Fruit fly (Drosophila melanogaster) Kc167 (cell line): ENCODE data around the gene bsk.

ENCODE experiments used
- Myc ChIP-seq: fragments of >200 bp; optimal IDR thresholded peaks from 2 replicates; lab custom pipeline; 2017; ENCODE audit warnings: missing external identifiers
- Sin3A ChIP-seq: fragments of >200 bp; optimal IDR thresholded peaks from 2 replicates; lab custom pipeline; 2018; ENCODE audit warnings: missing external identifiers
- h ChIP-seq: fragments of >200 bp; optimal IDR thresholded peaks from 3 replicates; lab custom pipeline; 2018; ENCODE audit warnings: missing external identifiers
- insv ChIP-seq: fragments of >200 bp; optimal IDR thresholded peaks from 3 replicates; lab custom pipeline; 2018; ENCODE audit warnings: missing external identifiers
- psq ChIP-seq: fragments of >200 bp; optimal IDR thresholded peaks from 2 replicates; lab custom pipeline; 2017; ENCODE audit warnings: missing external identifiers
- ttk ChIP-seq: sonication (Bioruptor generic); optimal IDR thresholded peaks from 2 replicates; lab custom pipeline; 2017; ENCODE audit warnings: missing external identifiers

The bsk gene

DNA sequence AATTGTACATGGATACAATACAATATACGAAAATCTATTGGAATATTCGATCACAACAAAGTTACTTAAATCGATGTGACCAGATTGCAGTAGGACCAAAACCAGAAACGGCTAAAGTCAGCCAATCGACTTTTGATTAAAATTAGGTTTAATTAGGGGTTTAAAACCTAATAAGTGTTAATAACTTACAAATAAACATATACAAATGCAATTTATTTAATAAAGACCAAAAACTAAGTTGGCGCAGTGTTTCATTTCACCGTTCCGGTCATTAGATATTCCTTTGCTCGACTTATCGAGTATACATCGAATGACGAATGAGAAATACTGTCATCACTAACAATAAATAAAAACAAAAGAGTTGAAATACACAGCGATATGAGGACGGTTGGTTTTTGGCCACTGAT is at the start of gene bsk, which contains the start of gene CG31717:
Gene bsk, minus strand, starts transcription at position 61 of the 407 bp plus-strand sequence.
Gene CG31717, plus strand, starts transcription at position 297 of the 407 bp plus-strand sequence.
- TF ChIP-seq h (lab: Kevin White, UChicago): no peak
- no peak for TF ChIP-seq insv (lab: Kevin White, UChicago)
- no peak for TF ChIP-seq Sin3A (lab: Kevin White, UChicago)
- TF ChIP-seq Myc (lab: Kevin White, UChicago): no peak
- no peak for TF ChIP-seq psq (lab: Kevin White, UChicago)
- TF ChIP-seq ttk (lab: Kevin White, UChicago): no peak

DNA sequence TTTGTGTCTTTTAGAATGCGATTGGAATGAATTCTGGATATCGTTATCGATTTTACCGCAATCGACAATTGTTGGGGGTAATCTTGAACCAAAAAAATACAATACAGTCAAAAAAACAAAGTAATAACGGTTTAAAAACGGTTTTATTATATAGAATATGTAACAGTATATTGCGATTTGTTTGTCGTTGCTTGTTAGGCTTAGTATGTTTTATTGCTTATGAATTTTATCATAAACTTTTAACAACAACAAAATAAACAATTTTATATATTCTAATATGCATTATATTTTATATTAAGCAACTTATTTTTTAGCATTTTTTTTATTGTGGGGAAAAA is 49.5 kb upstream of the bsk start, which contains the start of gene CYLD:
Gene CYLD, minus strand, starts transcription at position 38 of the 338 bp plus-strand sequence.
- no peak for TF ChIP-seq Sin3A (lab: Kevin White, UChicago)

DNA sequence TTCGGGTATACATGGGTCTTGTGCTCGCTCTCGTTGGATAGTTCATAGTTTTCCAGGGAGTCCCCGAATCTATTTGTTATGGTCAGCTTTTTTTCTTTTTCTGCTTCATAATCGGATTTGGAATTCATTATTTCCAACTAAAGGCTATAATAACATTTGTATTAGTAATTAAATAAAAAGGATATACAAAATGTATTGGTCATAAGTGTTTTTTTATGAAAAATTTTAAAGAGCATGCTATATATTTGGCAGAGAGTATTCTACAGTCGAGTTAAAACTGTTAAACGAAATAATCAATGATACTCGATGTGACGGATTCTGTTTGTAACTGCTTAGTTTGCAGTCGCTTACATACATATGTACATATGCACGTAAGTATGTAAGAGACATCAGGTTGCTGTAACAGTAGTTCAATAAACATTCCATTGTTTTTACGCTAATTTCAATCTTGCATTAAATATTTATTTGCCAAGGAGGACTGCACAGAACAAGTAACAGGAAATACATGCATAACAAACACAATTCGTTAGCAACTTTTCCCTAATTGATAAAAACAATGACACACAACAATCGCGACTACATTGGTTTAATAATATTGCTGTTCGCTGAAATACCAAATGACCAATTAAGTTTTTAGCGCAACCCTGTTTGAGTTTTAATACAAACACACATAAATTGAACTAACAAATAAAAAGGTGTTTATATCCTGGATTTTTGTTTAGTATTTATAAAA is 48.9 kb upstream of the bsk start:
- TF ChIP-seq Myc (lab: Kevin White, UChicago) (no peak), Sin3A (lab: Kevin White, UChicago) (no peak), ttk (lab: Kevin White, UChicago) (no peak), h (lab: Kevin White, UChicago) (no peak), psq (lab: Kevin White, UChicago) (no peak)

DNA sequence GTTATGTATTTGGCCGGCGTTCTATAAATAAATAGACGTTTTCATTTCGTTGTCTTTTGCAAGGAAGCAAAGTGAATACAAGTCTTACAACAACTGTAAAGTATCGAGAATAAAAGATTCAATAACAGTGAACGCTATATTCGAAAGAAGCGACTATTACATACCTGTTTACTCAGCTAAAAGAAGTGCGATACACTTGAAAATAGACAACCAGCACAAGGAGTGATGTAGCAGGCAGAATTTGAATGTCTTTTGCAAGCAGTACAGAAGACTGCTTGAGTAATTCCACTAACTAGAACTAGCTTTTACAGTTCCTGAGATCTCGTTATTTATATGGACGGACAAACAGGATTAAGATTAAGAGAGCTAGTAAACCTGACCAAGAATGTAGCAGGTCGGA is 48.0 kb upstream of the bsk start:
- TF ChIP-seq Myc (lab: Kevin White, UChicago) (no peak), h (lab: Kevin White, UChicago) (no peak), Sin3A (lab: Kevin White, UChicago) (no peak), ttk (lab: Kevin White, UChicago) (no peak), insv (lab: Kevin White, UChicago) (no peak), psq (lab: Kevin White, UChicago) (no peak)

DNA sequence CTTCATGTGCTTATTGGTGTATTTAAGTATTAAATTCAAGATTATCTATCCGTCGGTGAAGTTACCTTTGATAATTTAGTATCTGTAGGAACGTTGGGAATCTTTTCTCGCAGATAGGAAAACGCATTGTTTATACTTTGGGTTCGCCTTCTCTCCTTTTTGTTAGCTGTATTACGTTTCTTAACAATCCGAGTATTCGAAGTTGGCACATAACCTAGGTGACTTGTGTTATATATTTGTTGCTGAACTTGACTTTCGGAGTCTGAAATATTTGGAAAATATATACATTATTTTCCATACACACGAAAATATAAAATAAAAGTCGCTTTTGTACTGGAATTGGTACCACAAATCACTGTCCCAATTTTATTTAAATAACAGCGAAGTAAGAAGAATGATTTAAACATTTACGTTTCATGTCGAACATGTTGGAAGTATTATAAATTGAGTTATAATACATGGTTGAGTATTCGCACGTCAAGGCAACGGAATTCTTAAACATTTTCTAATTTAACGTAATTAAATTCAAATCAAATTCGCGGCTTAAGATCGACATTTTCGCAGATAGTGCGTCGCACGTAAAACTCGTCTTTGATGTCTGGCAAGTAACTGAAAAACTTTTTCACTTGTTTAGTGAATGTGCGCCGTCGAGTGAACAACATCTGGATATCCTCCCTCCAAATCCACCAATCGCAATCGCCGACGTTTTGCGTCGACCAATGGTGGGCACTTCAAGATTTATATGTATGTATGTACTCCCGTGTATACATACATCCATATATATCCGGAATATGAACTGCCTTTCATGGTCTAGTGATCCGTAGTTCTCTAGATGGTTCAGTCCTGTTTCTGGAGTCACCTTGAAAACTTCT is 44.7 kb upstream of the bsk start, which contains the start of gene Hand:
Gene Hand, minus strand, starts transcription at position 588 of the 872 bp plus-strand sequence.
- TF ChIP-seq h (lab: Kevin White, UChicago): no peak
- no peak for TF ChIP-seq insv (lab: Kevin White, UChicago)
- no peak for TF ChIP-seq Myc (lab: Kevin White, UChicago)
- TF ChIP-seq Sin3A (lab: Kevin White, UChicago): no peak
- no peak for TF ChIP-seq ttk (lab: Kevin White, UChicago)
- TF ChIP-seq psq (lab: Kevin White, UChicago): no peak

DNA sequence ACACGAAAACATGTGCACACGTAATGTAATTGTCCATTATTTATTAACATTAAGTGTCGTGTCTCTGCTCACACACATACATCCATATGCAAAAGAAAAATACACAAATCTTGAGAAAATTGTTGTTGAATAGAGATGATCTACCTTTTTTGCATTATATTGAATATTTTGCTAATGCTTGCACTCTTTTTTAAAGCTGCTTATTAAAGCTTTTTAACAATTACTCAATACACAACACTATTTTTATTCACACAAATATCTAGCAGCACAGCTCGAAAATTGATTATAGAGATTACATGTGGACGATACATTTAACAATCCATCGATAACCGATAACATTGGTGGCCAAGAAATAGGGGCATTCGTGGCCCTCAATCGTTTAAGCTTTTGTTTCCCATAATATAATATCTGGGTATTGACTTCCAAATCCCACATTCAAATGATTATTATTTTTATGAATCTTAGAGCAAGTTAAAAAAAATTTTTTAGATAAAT is 41.8 kb upstream of the bsk start, which contains the start of gene Ufd4:
Gene Ufd4, minus strand, starts transcription at position 300 of the 495 bp plus-strand sequence.
- no peak for TF ChIP-seq Myc (lab: Kevin White, UChicago)
- TF ChIP-seq psq (lab: Kevin White, UChicago): no peak
- TF ChIP-seq h (lab: Kevin White, UChicago): no peak
- no peak for TF ChIP-seq ttk (lab: Kevin White, UChicago)
- no peak for TF ChIP-seq insv (lab: Kevin White, UChicago)
- TF ChIP-seq Sin3A (lab: Kevin White, UChicago): no peak

DNA sequence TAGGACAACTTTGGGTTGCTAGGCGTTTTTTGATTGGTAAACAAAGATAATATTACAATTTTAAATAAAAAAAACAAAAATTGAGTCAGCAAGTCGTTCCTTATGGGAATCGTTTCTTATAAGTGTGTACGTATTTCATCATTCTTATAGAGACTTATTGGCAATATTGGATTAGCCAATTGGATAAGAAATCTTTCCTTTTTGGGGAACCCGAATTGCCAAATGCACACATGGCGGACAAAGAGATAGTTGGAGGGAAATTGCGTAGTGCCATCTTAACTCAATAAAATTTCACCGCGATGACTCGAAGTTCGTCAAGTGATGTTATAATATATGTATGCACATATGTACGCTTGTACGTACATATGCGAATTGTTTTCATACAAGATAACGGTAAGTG is 41.0 kb upstream of the bsk start:
- no peak for TF ChIP-seq Sin3A (lab: Kevin White, UChicago)
- TF ChIP-seq h (lab: Kevin White, UChicago): no peak
- TF ChIP-seq Myc (lab: Kevin White, UChicago): no peak
- TF ChIP-seq psq (lab: Kevin White, UChicago): no peak

DNA sequence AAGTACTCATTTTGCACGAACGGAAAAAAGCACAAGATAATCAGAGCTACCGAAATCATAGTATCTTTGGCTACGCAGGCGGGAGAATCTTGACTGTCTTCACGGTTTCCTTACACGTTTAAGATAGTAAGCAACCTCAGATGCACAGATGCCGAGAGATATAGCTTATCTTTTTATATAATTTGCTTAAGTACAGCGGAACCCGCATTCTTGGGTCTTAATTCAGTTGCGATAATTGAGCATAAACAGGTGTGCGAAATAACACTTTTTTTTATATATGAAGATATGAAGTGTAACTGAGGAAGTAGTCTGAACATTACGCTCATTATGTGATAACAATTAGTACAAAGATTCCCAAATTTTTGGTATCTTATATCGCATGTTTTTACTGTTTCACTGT is 30.5 kb upstream of the bsk start, which contains the start of gene CG34043:
Gene CG34043, minus strand, starts transcription at position 101 of the 400 bp plus-strand sequence.
- no peak for TF ChIP-seq insv (lab: Kevin White, UChicago)
- TF ChIP-seq h (lab: Kevin White, UChicago): no peak
- TF ChIP-seq Sin3A (lab: Kevin White, UChicago): no peak
- no peak for TF ChIP-seq psq (lab: Kevin White, UChicago)
- no peak for TF ChIP-seq ttk (lab: Kevin White, UChicago)
- no peak for TF ChIP-seq Myc (lab: Kevin White, UChicago)

DNA sequence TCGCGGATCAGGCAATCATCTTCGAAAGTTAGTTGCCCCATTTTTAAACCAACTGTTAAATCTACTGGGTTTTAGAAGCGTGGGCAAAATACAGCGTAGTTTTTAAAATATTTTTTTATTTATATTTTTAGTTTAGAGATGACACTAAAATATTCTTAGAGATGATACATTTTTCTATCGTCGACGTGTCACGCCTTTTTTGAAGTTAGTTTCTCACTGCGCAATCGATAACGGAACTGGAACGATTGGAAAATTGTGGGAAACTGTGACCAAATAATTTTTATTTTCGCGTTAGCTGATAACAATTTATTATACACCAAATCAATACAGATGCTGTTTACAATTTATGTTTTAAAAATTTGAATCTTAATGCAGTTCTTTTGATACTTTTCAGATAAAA is 28.4 kb upstream of the bsk start, which contains the start of gene Utx:
Gene Utx, minus strand, starts transcription at position 154 of the 400 bp plus-strand sequence.
- TF ChIP-seq h (lab: Kevin White, UChicago) (no peak), Sin3A (lab: Kevin White, UChicago) (no peak), Myc (lab: Kevin White, UChicago) (no peak), insv (lab: Kevin White, UChicago) (no peak), psq (lab: Kevin White, UChicago) (no peak), ttk (lab: Kevin White, UChicago) (no peak)

DNA sequence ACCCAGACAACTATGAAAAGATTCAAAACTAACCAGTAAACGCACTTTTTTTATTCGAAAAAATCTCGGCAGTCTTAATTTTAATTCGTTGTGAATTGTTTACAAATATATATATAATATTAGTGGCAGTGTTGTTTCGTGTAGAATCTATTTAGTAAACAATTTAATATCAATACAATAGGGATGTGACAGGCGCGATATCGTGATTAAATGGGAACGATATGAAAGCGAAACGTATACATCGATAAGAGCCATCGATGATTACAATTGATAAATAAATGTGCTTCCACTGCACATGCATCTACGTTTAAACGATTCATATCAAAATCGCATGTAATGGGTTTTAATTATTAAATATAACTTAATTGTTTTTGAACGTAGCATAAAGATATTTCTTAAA is 27.1 kb upstream of the bsk start:
- TF ChIP-seq ttk (lab: Kevin White, UChicago) (no peak), psq (lab: Kevin White, UChicago) (no peak), Myc (lab: Kevin White, UChicago) (no peak), h (lab: Kevin White, UChicago) (no peak), Sin3A (lab: Kevin White, UChicago) (no peak), insv (lab: Kevin White, UChicago) (no peak)

DNA sequence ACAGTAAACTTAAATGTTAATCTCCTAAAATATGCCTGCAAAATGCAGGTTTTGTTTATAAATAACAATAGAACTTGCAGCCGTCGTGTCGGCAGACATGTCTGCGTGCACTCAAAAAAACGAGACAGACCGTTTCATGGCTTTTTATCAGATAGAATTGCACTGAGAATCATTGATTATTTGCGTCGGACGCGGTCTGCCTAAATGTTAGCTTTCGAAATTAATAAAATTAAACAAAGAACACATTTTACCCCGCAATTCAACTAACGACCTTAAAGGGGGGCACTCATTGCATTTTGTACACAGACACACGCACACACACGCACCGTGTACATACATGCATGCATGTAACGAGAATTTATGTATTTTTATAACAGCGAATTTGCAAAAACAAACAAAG is 26.5 kb upstream of the bsk start:
- TF ChIP-seq ttk (lab: Kevin White, UChicago) (no peak), insv (lab: Kevin White, UChicago) (no peak), h (lab: Kevin White, UChicago) (no peak), psq (lab: Kevin White, UChicago) (no peak), Myc (lab: Kevin White, UChicago) (no peak), Sin3A (lab: Kevin White, UChicago) (no peak)
